Worm (Caenorhabditis elegans): ENCODE data around the gene ubc-23.

Gene ubc-23

ce11 chrX:8838176-8838575 lies 5.9 kb upstream of the ubc-23 start:
- no peak for TF ChIP-seq med-1 (GFP tag; optimal IDR thresholded peaks at IDR 0.05; ENCODE audit: insufficient read depth)
- TF ChIP-seq ztf-29 (GFP tag; IDR thresholded peaks at IDR 0.05), result no peak
- no peak for TF ChIP-seq T22C8.4 (GFP tag; IDR thresholded peaks at IDR 0.05)
- no peak for TF ChIP-seq ref-1 (GFP tag; conservative IDR thresholded peaks at IDR 0.05)
- no peak for TF ChIP-seq klf-2 (GFP tag; conservative IDR thresholded peaks at IDR 0.05)
- no peak for TF ChIP-seq cog-1 (tag; optimal IDR thresholded peaks at IDR 0.05)
- TF ChIP-seq tab-1 (GFP tag; IDR thresholded peaks at IDR 0.05), result no peak
- no peak for TF ChIP-seq flt-1 (GFP tag; IDR thresholded peaks at IDR 0.05)
- no peak for TF ChIP-seq ztf-23 (GFP tag; IDR thresholded peaks at IDR 0.05)

DNA sequence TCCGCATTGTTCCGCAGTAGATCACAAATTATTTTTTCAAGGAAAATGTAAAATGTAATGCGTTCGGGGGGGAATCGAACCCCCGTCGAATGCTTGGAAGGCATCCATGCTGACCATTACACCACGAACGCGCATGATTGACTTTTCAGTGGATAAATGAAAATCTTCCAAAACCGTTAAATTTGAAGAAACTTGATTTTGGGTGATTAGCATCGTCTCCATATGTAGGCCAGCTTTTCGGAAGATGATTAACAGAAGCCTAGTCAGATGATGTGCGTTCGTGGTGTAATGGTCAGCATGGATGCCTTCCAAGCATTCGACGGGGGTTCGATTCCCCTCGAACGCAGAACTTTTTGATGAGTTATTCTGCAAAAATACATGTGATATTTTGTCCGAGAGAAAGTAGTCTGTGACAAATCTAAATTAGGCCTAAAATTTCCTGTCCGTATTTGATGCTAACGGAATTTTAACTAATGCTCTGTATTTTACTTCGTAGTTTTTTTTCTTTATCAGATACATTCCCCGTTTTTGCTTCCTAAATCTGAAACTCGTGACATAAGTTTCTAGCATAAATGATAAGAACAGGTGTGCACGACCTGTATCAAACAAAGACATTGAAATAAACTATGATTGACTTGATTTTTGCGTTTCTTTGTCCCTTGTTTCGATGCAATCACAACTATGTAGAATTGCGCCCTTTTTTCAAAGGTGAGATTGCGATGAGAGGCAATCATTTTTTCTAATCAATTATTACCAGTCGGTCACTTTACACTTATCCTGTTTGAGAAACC lies 2.6 kb downstream of the ubc-23 start, which contains the start of gene C28G1.10:
C28G1.10 (plus strand) TSS at position 676 of the 791 bp plus-strand sequence.
- TF ChIP-seq ztf-23 (GFP tag; IDR thresholded peaks at IDR 0.05) (no peak), klf-2 (GFP tag; conservative IDR thresholded peaks at IDR 0.05) (peak; percentile 61; the same call in 1 of the 2 replicates)

DNA sequence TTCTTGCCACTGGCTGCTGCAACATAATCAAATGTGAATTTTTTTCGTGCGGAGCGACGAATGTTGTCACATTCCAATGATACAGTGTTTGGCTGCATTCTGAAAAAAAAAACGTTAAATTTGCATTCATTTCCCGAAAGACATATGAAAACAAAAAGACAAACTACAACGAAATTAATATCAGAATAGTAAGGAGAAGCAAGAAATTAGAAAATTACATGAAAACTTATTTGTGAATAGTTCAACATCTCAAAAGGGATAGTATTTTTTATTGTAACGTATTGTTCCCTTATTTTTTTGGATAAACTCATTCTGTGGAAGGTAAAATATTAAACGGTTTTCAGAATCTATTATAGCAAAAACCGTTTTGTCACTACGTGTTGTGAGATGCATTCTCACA lies 9.4 kb downstream of the ubc-23 start, which contains the start of gene sprp-4:
sprp-4 (minus strand) TSS at position 101 of the 400 bp plus-strand sequence.
- no peak for TF ChIP-seq med-1 (GFP tag; optimal IDR thresholded peaks at IDR 0.05; ENCODE audit: insufficient read depth)
- TF ChIP-seq klf-2 (GFP tag; conservative IDR thresholded peaks at IDR 0.05), result no peak
- TF ChIP-seq ztf-29 (GFP tag; IDR thresholded peaks at IDR 0.05), result no peak
- TF ChIP-seq T22C8.4 (GFP tag; IDR thresholded peaks at IDR 0.05), result no peak
- no peak for TF ChIP-seq cog-1 (tag; optimal IDR thresholded peaks at IDR 0.05)
- TF ChIP-seq flt-1 (GFP tag; IDR thresholded peaks at IDR 0.05), result no peak
- no peak for TF ChIP-seq ztf-23 (GFP tag; IDR thresholded peaks at IDR 0.05)
- TF ChIP-seq tab-1 (GFP tag; IDR thresholded peaks at IDR 0.05), result no peak
- TF ChIP-seq ref-1 (GFP tag; conservative IDR thresholded peaks at IDR 0.05), result no peak

DNA sequence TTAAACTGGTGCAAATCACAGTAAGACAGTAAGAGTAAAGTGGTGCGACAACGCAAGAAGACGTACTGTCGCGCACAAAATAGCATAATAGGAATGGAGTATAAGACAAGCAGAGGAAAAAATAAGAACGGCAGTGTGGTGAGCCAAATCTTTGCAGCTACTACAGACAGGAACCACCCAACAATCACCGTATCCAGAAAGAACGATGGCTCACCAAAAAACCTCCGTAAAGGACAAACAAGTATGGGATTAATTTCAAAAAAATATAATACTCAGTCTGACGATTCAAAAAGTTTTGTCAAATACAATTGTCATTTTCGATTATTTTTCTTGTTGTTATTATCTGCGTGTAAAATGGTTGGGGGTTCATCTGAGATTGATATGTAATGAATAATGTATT lies 10.3 kb downstream of the ubc-23 start:
- TF ChIP-seq T22C8.4 (GFP tag; IDR thresholded peaks at IDR 0.05), result no peak
- TF ChIP-seq ref-1 (GFP tag; conservative IDR thresholded peaks at IDR 0.05), result no peak
- no peak for TF ChIP-seq cog-1 (tag; optimal IDR thresholded peaks at IDR 0.05)
- no peak for TF ChIP-seq med-1 (GFP tag; optimal IDR thresholded peaks at IDR 0.05; ENCODE audit: insufficient read depth)
- TF ChIP-seq ztf-23 (GFP tag; IDR thresholded peaks at IDR 0.05), result no peak
- TF ChIP-seq flt-1 (GFP tag; IDR thresholded peaks at IDR 0.05), result no peak
- TF ChIP-seq ztf-29 (GFP tag; IDR thresholded peaks at IDR 0.05), result no peak
- TF ChIP-seq tab-1 (GFP tag; IDR thresholded peaks at IDR 0.05), result no peak
- TF ChIP-seq klf-2 (GFP tag; conservative IDR thresholded peaks at IDR 0.05), result no peak

ce11 chrX:8857904-8858612 lies 14.0 kb downstream of the ubc-23 start, which contains the start of gene C06E2.5:
TSS of gene C06E2.5 (minus strand) at chrX:8857954.
- no peak for TF ChIP-seq ztf-29 (GFP tag; IDR thresholded peaks at IDR 0.05)
- TF ChIP-seq klf-2 (GFP tag; conservative IDR thresholded peaks at IDR 0.05), result no peak
- no peak for TF ChIP-seq cog-1 (tag; optimal IDR thresholded peaks at IDR 0.05)
- TF ChIP-seq ref-1 (GFP tag; conservative IDR thresholded peaks at IDR 0.05), result no peak
- TF ChIP-seq med-1 (GFP tag; optimal IDR thresholded peaks at IDR 0.05; ENCODE audit: insufficient read depth), result no peak
- TF ChIP-seq tab-1 (GFP tag; IDR thresholded peaks at IDR 0.05), result no peak
- TF ChIP-seq T22C8.4 (GFP tag; IDR thresholded peaks at IDR 0.05), result no peak
- no peak for TF ChIP-seq ztf-23 (GFP tag; IDR thresholded peaks at IDR 0.05)
- no peak for TF ChIP-seq flt-1 (GFP tag; IDR thresholded peaks at IDR 0.05)

DNA sequence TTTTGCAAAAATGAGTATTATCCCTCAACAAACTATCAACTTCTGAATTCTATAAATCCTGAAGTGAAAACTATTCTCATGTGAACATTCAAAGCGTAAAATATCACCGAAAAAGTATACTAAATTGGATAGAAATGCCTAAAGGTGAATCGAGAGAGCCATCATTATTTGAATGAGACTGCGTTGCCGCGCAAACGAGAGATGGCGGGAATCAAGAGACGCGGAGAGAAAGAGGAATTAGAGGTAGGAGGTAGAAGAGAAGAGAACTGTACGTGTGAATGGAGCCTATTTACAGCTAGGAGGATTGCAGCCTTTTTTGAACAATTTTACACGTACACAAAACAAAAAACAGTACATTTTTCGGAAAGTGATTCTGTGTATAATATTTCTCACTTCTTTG lies 15.4 kb downstream of the ubc-23 start:
- TF ChIP-seq flt-1 (GFP tag; IDR thresholded peaks at IDR 0.05) (no peak), T22C8.4 (GFP tag; IDR thresholded peaks at IDR 0.05) (no peak), med-1 (GFP tag; optimal IDR thresholded peaks at IDR 0.05; ENCODE audit: insufficient read depth) (no peak), cog-1 (tag; optimal IDR thresholded peaks at IDR 0.05) (no peak), ztf-29 (GFP tag; IDR thresholded peaks at IDR 0.05) (no peak), tab-1 (GFP tag; IDR thresholded peaks at IDR 0.05) (no peak), ref-1 (GFP tag; conservative IDR thresholded peaks at IDR 0.05) (no peak), ztf-23 (GFP tag; IDR thresholded peaks at IDR 0.05) (no peak), klf-2 (GFP tag; conservative IDR thresholded peaks at IDR 0.05) (no peak)

DNA sequence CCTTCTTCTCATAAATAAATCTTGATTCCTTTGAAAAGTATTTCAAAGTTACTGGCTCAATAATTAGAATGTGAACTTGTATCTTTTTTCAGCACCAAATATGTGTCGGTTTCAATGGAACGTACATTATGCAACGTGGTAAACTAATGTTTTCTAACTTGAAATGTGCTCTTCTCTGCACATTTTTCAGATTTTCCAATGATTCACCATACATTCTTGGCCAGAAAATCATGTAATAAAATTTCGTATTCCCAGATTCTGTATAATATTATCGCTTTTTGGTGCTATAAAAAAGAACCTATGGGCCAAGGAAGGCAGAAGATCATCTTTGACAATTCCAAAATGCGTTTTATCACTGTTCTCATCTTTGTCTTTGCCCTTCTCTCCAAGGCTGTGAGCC lies 16.9 kb downstream of the ubc-23 start, which contains the start of gene C06E2.9:
C06E2.9 (plus strand) TSS at position 301 of the 400 bp plus-strand sequence.
- no peak for TF ChIP-seq flt-1 (GFP tag; IDR thresholded peaks at IDR 0.05)
- no peak for TF ChIP-seq ztf-23 (GFP tag; IDR thresholded peaks at IDR 0.05)
- TF ChIP-seq ztf-29 (GFP tag; IDR thresholded peaks at IDR 0.05), result no peak
- no peak for TF ChIP-seq klf-2 (GFP tag; conservative IDR thresholded peaks at IDR 0.05)

DNA sequence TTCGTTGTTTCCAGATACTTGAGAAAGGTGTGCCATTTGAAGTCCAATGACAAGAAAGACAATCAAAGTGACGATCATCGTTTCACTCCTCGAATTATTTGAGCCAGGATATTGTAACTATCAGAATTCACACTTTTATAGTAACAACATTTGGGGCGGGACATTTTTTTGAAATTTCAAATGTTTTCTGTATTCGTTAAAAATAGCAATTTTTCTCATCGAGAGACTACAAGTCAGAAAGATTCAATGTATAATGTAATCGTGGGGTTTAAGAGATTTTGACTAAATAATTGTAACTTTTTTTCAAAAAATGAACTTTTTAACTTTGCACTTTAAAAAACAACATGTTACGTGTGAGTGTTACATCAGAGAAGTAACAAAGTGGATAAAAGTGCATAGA lies 22.5 kb downstream of the ubc-23 start, which contains the start of gene ins-9:
ins-9 (minus strand) TSS at position 101 of the 400 bp plus-strand sequence.
- TF ChIP-seq tab-1 (GFP tag; IDR thresholded peaks at IDR 0.05) (no peak), cog-1 (tag; optimal IDR thresholded peaks at IDR 0.05) (no peak), flt-1 (GFP tag; IDR thresholded peaks at IDR 0.05) (no peak), klf-2 (GFP tag; conservative IDR thresholded peaks at IDR 0.05) (no peak), med-1 (GFP tag; optimal IDR thresholded peaks at IDR 0.05; ENCODE audit: insufficient read depth) (no peak), ref-1 (GFP tag; conservative IDR thresholded peaks at IDR 0.05) (no peak), ztf-23 (GFP tag; IDR thresholded peaks at IDR 0.05) (no peak), ztf-29 (GFP tag; IDR thresholded peaks at IDR 0.05) (no peak), T22C8.4 (GFP tag; IDR thresholded peaks at IDR 0.05) (no peak)

DNA sequence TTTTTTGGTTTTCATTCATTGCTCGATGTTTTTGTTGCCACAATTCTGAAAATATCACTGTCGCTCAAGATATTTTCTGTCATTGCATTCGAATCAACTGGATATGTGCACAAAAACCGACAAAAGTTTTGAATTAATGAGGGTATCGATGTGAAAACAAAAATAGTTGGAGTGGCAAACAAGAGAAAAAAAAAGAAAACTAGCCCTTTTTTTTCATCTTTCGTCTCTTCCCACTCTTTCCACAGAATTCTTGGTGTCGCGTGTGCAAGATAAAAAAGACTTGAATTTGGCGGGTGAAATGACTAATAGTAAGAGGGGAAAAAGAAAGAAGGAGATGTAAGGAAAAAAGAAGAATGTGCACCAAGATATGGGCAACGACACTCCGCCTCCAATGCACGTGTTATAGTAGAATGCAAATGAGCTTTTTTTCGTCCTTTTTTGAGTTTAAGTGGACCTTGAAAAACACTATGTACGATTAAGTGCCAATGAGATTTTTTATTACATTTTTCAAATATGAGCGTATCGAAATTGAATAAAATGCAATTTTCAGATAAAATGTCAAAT lies 25.1 kb downstream of the ubc-23 start, which contains the start of the genes ubc-22 and ubc-21:
ubc-22 (minus strand) TSS at position 51 of the 564 bp plus-strand sequence.
ubc-21 (plus strand) TSS at position 514 of the 564 bp plus-strand sequence.
- no peak for TF ChIP-seq ztf-23 (GFP tag; IDR thresholded peaks at IDR 0.05)
- no peak for TF ChIP-seq ref-1 (GFP tag; conservative IDR thresholded peaks at IDR 0.05)
- TF ChIP-seq klf-2 (GFP tag; conservative IDR thresholded peaks at IDR 0.05), result no peak
- no peak for TF ChIP-seq tab-1 (GFP tag; IDR thresholded peaks at IDR 0.05)
- TF ChIP-seq cog-1 (tag; optimal IDR thresholded peaks at IDR 0.05), result no peak
